Comparison of ENCODE assay signal across 1 fruit fly cellular context in the genomic region with DNA sequence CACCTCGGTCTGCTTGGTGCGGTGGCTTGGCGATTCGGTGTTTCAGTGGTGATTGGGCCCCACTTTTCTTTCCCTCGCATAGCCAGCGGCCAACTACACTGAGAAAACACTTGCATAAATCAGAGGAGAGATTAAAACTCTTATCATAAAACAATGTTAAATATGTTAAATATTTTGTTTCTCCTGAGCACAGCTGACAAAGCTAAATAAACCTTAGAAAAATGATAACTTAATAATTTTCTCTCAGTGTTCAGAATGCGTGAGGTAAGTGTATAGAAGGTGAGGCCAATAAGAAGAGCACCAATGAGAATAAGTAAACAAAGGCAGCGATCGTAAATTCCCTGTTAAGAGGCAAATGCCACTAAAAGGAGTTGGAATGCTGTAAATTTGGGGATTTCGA.
TF ChIP-seq lines count a peak whose summit lies in the region.

No protein-coding gene starts in this region.

TF ChIP-seq in whole organism, embryonic, 481 proteins besides CTCF, POLR2A, EP300 and RAD21 (continued from another document and continues in another):
- TF ChIP-seq Doc3 (GFP tag; IDR thresholded peaks at IDR 0.05; lab: Robert Waterston, UW; ENCODE audit: partially characterized antibody) = no peak
- peak; percentile 88 for TF ChIP-seq chn (GFP tag; optimal IDR thresholded peaks at IDR 0.05; lab: Kevin White, UChicago)
- TF ChIP-seq pho (GFP tag; optimal IDR thresholded peaks at IDR 0.05; lab: Kevin White, UChicago) = peak; percentile 42
- TF ChIP-seq CG4820 (GFP tag; optimal IDR thresholded peaks at IDR 0.05; lab: Kevin White, UChicago) = peak; percentile 82
- TF ChIP-seq HmgZ (tag; optimal IDR thresholded peaks at IDR 0.05; lab: Kevin White, UChicago) = peak; percentile 64
- TF ChIP-seq Hr3 (GFP tag; optimal IDR thresholded peaks at IDR 0.05; lab: Kevin White, UChicago) = peak; percentile 79
- TF ChIP-seq CG5180 (GFP tag; optimal IDR thresholded peaks at IDR 0.05; lab: Kevin White, UChicago) = no peak
- TF ChIP-seq Sry-δ (GFP tag; optimal IDR thresholded peaks at IDR 0.05; lab: Kevin White, UChicago) = peak; percentile 14
- peak; percentile 74 for TF ChIP-seq CG17802 (tag; optimal IDR thresholded peaks at IDR 0.05; lab: Kevin White, UChicago)
- TF ChIP-seq CG5953 (GFP tag; IDR thresholded peaks at IDR 0.05; lab: Robert Waterston, UW) = no peak
- TF ChIP-seq CG30020 (tag; optimal IDR thresholded peaks at IDR 0.05; lab: Kevin White, UChicago) = peak; percentile 45
- TF ChIP-seq schlank (tag; optimal IDR thresholded peaks at IDR 0.05; lab: Kevin White, UChicago) = no peak
- no peak for TF ChIP-seq Bgb (GFP tag; IDR thresholded peaks at IDR 0.05; lab: Robert Waterston, UW; ENCODE audit: partially characterized antibody)
- peak; percentile 93 for TF ChIP-seq gsb-n (tag; optimal IDR thresholded peaks at IDR 0.05; lab: Kevin White, UChicago)
- no peak for TF ChIP-seq fru (optimal IDR thresholded peaks at IDR 0.05; lab: Kevin White, UChicago)
- TF ChIP-seq dpn (GFP tag; optimal IDR thresholded peaks at IDR 0.05; lab: Kevin White, UChicago) = peak; percentile 68 to 83
- TF ChIP-seq yki (optimal IDR thresholded peaks at IDR 0.05; lab: Kevin White, UChicago) = no peak
- peak; percentile 76 for TF ChIP-seq ac (GFP tag; optimal IDR thresholded peaks at IDR 0.05; lab: Kevin White, UChicago)
- TF ChIP-seq CG2889 (GFP tag; IDR thresholded peaks at IDR 0.05; lab: Robert Waterston, UW) = peak; percentile 29; the same call in 1 of the 3 replicates
- peak; percentile 8 for TF ChIP-seq slou (GFP tag; optimal IDR thresholded peaks at IDR 0.05; lab: Kevin White, UChicago)
- TF ChIP-seq CG7745 (tag; optimal IDR thresholded peaks at IDR 0.05; lab: Kevin White, UChicago) = peak; percentile 80
- no peak for TF ChIP-seq vnd (GFP tag; IDR thresholded peaks at IDR 0.05; lab: Robert Waterston, UW; ENCODE audit: partially characterized antibody)
- TF ChIP-seq lab (GFP tag; optimal IDR thresholded peaks at IDR 0.05; lab: Kevin White, UChicago) = peak; percentile 49
- TF ChIP-seq Deaf1 (tag; optimal IDR thresholded peaks at IDR 0.05; lab: Kevin White, UChicago) = peak; percentile 33
- TF ChIP-seq H2.0 (GFP tag; IDR thresholded peaks at IDR 0.05; lab: Robert Waterston, UW) = peak; percentile 74
- TF ChIP-seq Hand (GFP tag; optimal IDR thresholded peaks at IDR 0.05; lab: Kevin White, UChicago) = no peak
- TF ChIP-seq CG10366 (GFP tag; IDR thresholded peaks at IDR 0.05; lab: Robert Waterston, UW) = peak; percentile 67
- no peak for TF ChIP-seq HLH4C (GFP tag; IDR thresholded peaks at IDR 0.05; lab: Robert Waterston, UW; ENCODE audit: partially characterized antibody)
- TF ChIP-seq CG14667 (GFP tag; IDR thresholded peaks at IDR 0.05; lab: Robert Waterston, UW) = peak; percentile 65
- TF ChIP-seq CkIIα-i1 (GFP tag; IDR thresholded peaks at IDR 0.05; lab: Robert Waterston, UW) = no peak
- peak; percentile 61 for TF ChIP-seq CG18764 (GFP tag; optimal IDR thresholded peaks at IDR 0.05; lab: Kevin White, UChicago)
- TF ChIP-seq Asciz (GFP tag; optimal IDR thresholded peaks at IDR 0.05; lab: Kevin White, UChicago) = peak; percentile 39
- TF ChIP-seq dati (GFP tag; IDR thresholded peaks at IDR 0.05; lab: Robert Waterston, UW) = peak; percentile 47; the same call in 1 of the 2 replicates
- peak; percentile 75 for TF ChIP-seq bcd (GFP tag; optimal IDR thresholded peaks at IDR 0.05; lab: Kevin White, UChicago)
- TF ChIP-seq CG18262 (tag; optimal IDR thresholded peaks at IDR 0.05; lab: Kevin White, UChicago) = peak; percentile 91
- TF ChIP-seq HHEX (GFP tag; optimal IDR thresholded peaks at IDR 0.05; lab: Kevin White, UChicago) = peak; percentile 57
- TF ChIP-seq CG6272 (GFP tag; IDR thresholded peaks at IDR 0.05; lab: Robert Waterston, UW) = peak; percentile 46
- no peak for TF ChIP-seq mirr (GFP tag; optimal IDR thresholded peaks at IDR 0.05; lab: Kevin White, UChicago)
- TF ChIP-seq zfh2 (GFP tag; optimal IDR thresholded peaks at IDR 0.05; lab: Kevin White, UChicago) = no peak
- TF ChIP-seq ato (GFP tag; IDR thresholded peaks at IDR 0.05; lab: Robert Waterston, UW; ENCODE audit: partially characterized antibody) = no peak
- peak; percentile 54 to 69 for TF ChIP-seq Hr51 (GFP tag; optimal IDR thresholded peaks at IDR 0.05; lab: Kevin White, UChicago)
- peak; percentile 57 for TF ChIP-seq ind (GFP tag; optimal IDR thresholded peaks at IDR 0.05; lab: Kevin White, UChicago)
- TF ChIP-seq CG1792 (GFP tag; optimal IDR thresholded peaks at IDR 0.05; lab: Kevin White, UChicago) = peak; percentile 43
- TF ChIP-seq chif (GFP tag; optimal IDR thresholded peaks at IDR 0.05; lab: Kevin White, UChicago) = peak; percentile 89 to 95
- peak; percentile 78 for TF ChIP-seq fd96Cb (tag; optimal IDR thresholded peaks at IDR 0.05; lab: Kevin White, UChicago)
- peak; percentile 36 for TF ChIP-seq NC2α (GFP tag; optimal IDR thresholded peaks at IDR 0.05; lab: Kevin White, UChicago)
- TF ChIP-seq CG5245 (GFP tag; optimal IDR thresholded peaks at IDR 0.05; lab: Kevin White, UChicago) = peak; percentile 80
- TF ChIP-seq croc (GFP tag; conservative IDR thresholded peaks at IDR 0.05; lab: Robert Waterston, UW) = peak; percentile 82
- TF ChIP-seq CG3281 (GFP tag; optimal IDR thresholded peaks at IDR 0.05; lab: Kevin White, UChicago) = peak; percentile 12
- peak; percentile 65 for TF ChIP-seq CG33213 (GFP tag; optimal IDR thresholded peaks at IDR 0.05; lab: Kevin White, UChicago)
- TF ChIP-seq bab2 (GFP tag; optimal IDR thresholded peaks at IDR 0.05; lab: Kevin White, UChicago) = peak; percentile 70
- peak; percentile 1 for TF ChIP-seq emc (GFP tag; optimal IDR thresholded peaks at IDR 0.05; lab: Kevin White, UChicago)
- no peak for TF ChIP-seq cad (GFP tag; optimal IDR thresholded peaks at IDR 0.05; lab: Kevin White, UChicago)
- no peak for TF ChIP-seq bigmax (GFP tag; optimal IDR thresholded peaks at IDR 0.05; lab: Kevin White, UChicago)
- TF ChIP-seq grn (GFP tag; optimal IDR thresholded peaks at IDR 0.05; lab: Kevin White, UChicago) = peak; percentile 54
- TF ChIP-seq D19A (tag; optimal IDR thresholded peaks at IDR 0.05; lab: Kevin White, UChicago) = peak; percentile 81
- peak; percentile 76 for TF ChIP-seq oc (tag; optimal IDR thresholded peaks at IDR 0.05; lab: Kevin White, UChicago)
- peak; percentile 72 for TF ChIP-seq Mad (GFP tag; optimal IDR thresholded peaks at IDR 0.05; lab: Kevin White, UChicago)
- peak; percentile 61 for TF ChIP-seq CG3065 (GFP tag; optimal IDR thresholded peaks at IDR 0.05; lab: Kevin White, UChicago)
- TF ChIP-seq dysf (GFP tag; IDR thresholded peaks at IDR 0.05; lab: Robert Waterston, UW) = peak; percentile 68; the same call in 1 of the 3 replicates
- TF ChIP-seq CG12942 (GFP tag; optimal IDR thresholded peaks at IDR 0.05; lab: Kevin White, UChicago) = peak; percentile 64
- TF ChIP-seq zf30C (GFP tag; optimal IDR thresholded peaks at IDR 0.05; lab: Kevin White, UChicago) = peak; percentile 82
- TF ChIP-seq prd (optimal IDR thresholded peaks at IDR 0.05; lab: Kevin White, UChicago) = no peak
- peak; percentile 89 for TF ChIP-seq prd (GFP tag; IDR thresholded peaks at IDR 0.05; lab: Robert Waterston, UW)
- peak; percentile 47; the same call in 1 of the 2 replicates for TF ChIP-seq klu (GFP tag; IDR thresholded peaks at IDR 0.05; lab: Robert Waterston, UW)
- TF ChIP-seq psq (GFP tag; optimal IDR thresholded peaks at IDR 0.05; lab: Kevin White, UChicago) = peak; percentile 69
- peak; percentile 64; the same call in 1 of the 2 replicates for TF ChIP-seq ranshi (GFP tag; IDR thresholded peaks at IDR 0.05; lab: Robert Waterston, UW)
- TF ChIP-seq CG14441 (GFP tag; IDR thresholded peaks at IDR 0.05; lab: Robert Waterston, UW) = peak; percentile 67
- peak; percentile 95 for TF ChIP-seq Xrp1 (GFP tag; IDR thresholded peaks at IDR 0.05; lab: Robert Waterston, UW)
- TF ChIP-seq CG32532 (GFP tag; IDR thresholded peaks at IDR 0.05; lab: Robert Waterston, UW) = peak; percentile 49; the same call in 1 of the 2 replicates
- no peak for TF ChIP-seq HmgD (GFP tag; optimal IDR thresholded peaks at IDR 0.05; lab: Kevin White, UChicago)
- peak; percentile 80 for TF ChIP-seq corto (GFP tag; optimal IDR thresholded peaks at IDR 0.05; lab: Kevin White, UChicago)
- TF ChIP-seq Opbp (GFP tag; IDR thresholded peaks at IDR 0.05; lab: Robert Waterston, UW; ENCODE audit: partially characterized antibody) = no peak
- TF ChIP-seq CG6175 (GFP tag; IDR thresholded peaks at IDR 0.05; lab: Robert Waterston, UW) = no peak
- peak; percentile 52 for TF ChIP-seq CG7987 (GFP tag; optimal IDR thresholded peaks at IDR 0.05; lab: Kevin White, UChicago)
- no peak for TF ChIP-seq BEAF-32 (GFP tag; optimal IDR thresholded peaks at IDR 0.05; lab: Kevin White, UChicago)
- peak; percentile 47 for TF ChIP-seq Jarid2 (GFP tag; optimal IDR thresholded peaks at IDR 0.05; lab: Kevin White, UChicago)
- peak; percentile 60 for TF ChIP-seq maf-S (GFP tag; optimal IDR thresholded peaks at IDR 0.05; lab: Kevin White, UChicago)
- peak; percentile 27; the same call in 1 of the 2 replicates for TF ChIP-seq E2f2 (GFP tag; IDR thresholded peaks at IDR 0.05; lab: Robert Waterston, UW)
- TF ChIP-seq CG12391 (tag; optimal IDR thresholded peaks at IDR 0.05; lab: Kevin White, UChicago) = peak; percentile 91
- TF ChIP-seq sr (GFP tag; IDR thresholded peaks at IDR 0.05; lab: Robert Waterston, UW) = peak; percentile 12; the same call in 1 of the 3 replicates
- TF ChIP-seq CG8944 (GFP tag; optimal IDR thresholded peaks at IDR 0.05; lab: Kevin White, UChicago) = peak; percentile 83
- TF ChIP-seq CG3163 (GFP tag; optimal IDR thresholded peaks at IDR 0.05; lab: Kevin White, UChicago) = peak; percentile 46
- no peak for TF ChIP-seq cg (GFP tag; optimal IDR thresholded peaks at IDR 0.05; lab: Kevin White, UChicago)
- TF ChIP-seq CG12236 (GFP tag; optimal IDR thresholded peaks at IDR 0.05; lab: Kevin White, UChicago) = peak; percentile 80
- TF ChIP-seq dmrt11E (tag; optimal IDR thresholded peaks at IDR 0.05; lab: Kevin White, UChicago) = peak; percentile 97
- TF ChIP-seq Xbp1 (GFP tag; optimal IDR thresholded peaks at IDR 0.05; lab: Kevin White, UChicago) = peak; percentile 80
- TF ChIP-seq eve (GFP tag; optimal IDR thresholded peaks at IDR 0.05; lab: Kevin White, UChicago) = peak in 1 of 2 experiments; percentile 65
- peak; percentile 80 for TF ChIP-seq CG9609 (GFP tag; optimal IDR thresholded peaks at IDR 0.05; lab: Kevin White, UChicago)
- peak; percentile 63; the same call in 1 of the 2 replicates for TF ChIP-seq stc (GFP tag; IDR thresholded peaks at IDR 0.05; lab: Robert Waterston, UW)
- TF ChIP-seq Vsx1 (GFP tag; optimal IDR thresholded peaks at IDR 0.05; lab: Kevin White, UChicago) = no peak
- TF ChIP-seq Ptx1 (GFP tag; IDR thresholded peaks at IDR 0.05; lab: Robert Waterston, UW) = peak; percentile 76
- peak; percentile 70 for TF ChIP-seq CG12744 (GFP tag; optimal IDR thresholded peaks at IDR 0.05; lab: Kevin White, UChicago)
- peak; percentile 70 for TF ChIP-seq CG7786 (GFP tag; optimal IDR thresholded peaks at IDR 0.05; lab: Kevin White, UChicago)
- TF ChIP-seq en (GFP tag; optimal IDR thresholded peaks at IDR 0.05; lab: Kevin White, UChicago) = peak; percentile 52
- no peak for TF ChIP-seq Fer1 (GFP tag; optimal IDR thresholded peaks at IDR 0.05; lab: Kevin White, UChicago)
- no peak for TF ChIP-seq fd3F (GFP tag; optimal IDR thresholded peaks at IDR 0.05; lab: Kevin White, UChicago)
- no peak for TF ChIP-seq GATAe (GFP tag; conservative IDR thresholded peaks at IDR 0.05; lab: Robert Waterston, UW)
- TF ChIP-seq Hr39 (optimal IDR thresholded peaks at IDR 0.05; lab: Kevin White, UChicago) = no peak
- TF ChIP-seq disco-r (GFP tag; optimal IDR thresholded peaks at IDR 0.05; lab: Kevin White, UChicago) = peak; percentile 27
- peak; percentile 46 for TF ChIP-seq tx (GFP tag; optimal IDR thresholded peaks at IDR 0.05; lab: Kevin White, UChicago)
- TF ChIP-seq CG10959 (GFP tag; IDR thresholded peaks at IDR 0.05; lab: Robert Waterston, UW) = peak; percentile 89
- TF ChIP-seq Tbp (GFP tag; optimal IDR thresholded peaks at IDR 0.05; lab: Kevin White, UChicago) = no peak
- TF ChIP-seq CG17328 (GFP tag; IDR thresholded peaks at IDR 0.05; lab: Robert Waterston, UW) = peak; percentile 92
- TF ChIP-seq Meics (GFP tag; optimal IDR thresholded peaks at IDR 0.05; lab: Kevin White, UChicago) = peak; percentile 3
- no peak for TF ChIP-seq CG17186 (GFP tag; optimal IDR thresholded peaks at IDR 0.05; lab: Kevin White, UChicago)
- TF ChIP-seq CG11398 (GFP tag; optimal IDR thresholded peaks at IDR 0.05; lab: Kevin White, UChicago) = peak; percentile 76
- TF ChIP-seq h (optimal IDR thresholded peaks at IDR 0.05; lab: Kevin White, UChicago) = no peak
- peak; percentile 62 for TF ChIP-seq Lhr (GFP tag; optimal IDR thresholded peaks at IDR 0.05; lab: Kevin White, UChicago)
- peak; percentile 80 for TF ChIP-seq H15 (GFP tag; IDR thresholded peaks at IDR 0.05; lab: Robert Waterston, UW)
- peak; percentile 30 for TF ChIP-seq CG4282 (GFP tag; optimal IDR thresholded peaks at IDR 0.05; lab: Kevin White, UChicago)
- TF ChIP-seq gcm (GFP tag; optimal IDR thresholded peaks at IDR 0.05; lab: Kevin White, UChicago) = peak; percentile 87
- peak; percentile 12 for TF ChIP-seq ab (GFP tag; optimal IDR thresholded peaks at IDR 0.05; lab: Kevin White, UChicago)
- TF ChIP-seq CG2129 (GFP tag; IDR thresholded peaks at IDR 0.05; lab: Robert Waterston, UW; ENCODE audit: partially characterized antibody) = no peak
- no peak; the same call in 1 of the 2 replicates for TF ChIP-seq CG9215 (GFP tag; IDR thresholded peaks at IDR 0.05; lab: Robert Waterston, UW)
- peak; percentile 45 for TF ChIP-seq Rfx (GFP tag; IDR thresholded peaks at IDR 0.05; lab: Robert Waterston, UW)
- peak; percentile 91 for TF ChIP-seq CG10979 (tag; optimal IDR thresholded peaks at IDR 0.05; lab: Kevin White, UChicago)
- TF ChIP-seq pb (GFP tag; optimal IDR thresholded peaks at IDR 0.05; lab: Kevin White, UChicago) = no peak
- TF ChIP-seq CG11085 (GFP tag; IDR thresholded peaks at IDR 0.05; lab: Robert Waterston, UW) = peak; percentile 48; the same call in 1 of the 2 replicates
- peak; percentile 57; the same call in 1 of the 2 replicates for TF ChIP-seq gt (GFP tag; IDR thresholded peaks at IDR 0.05; lab: Robert Waterston, UW)
- TF ChIP-seq MESR4 (GFP tag; optimal IDR thresholded peaks at IDR 0.05; lab: Kevin White, UChicago) = peak; percentile 11
- no peak for TF ChIP-seq insv (GFP tag; optimal IDR thresholded peaks at IDR 0.05; lab: Kevin White, UChicago)
- TF ChIP-seq CG11560 (tag; IDR thresholded peaks at IDR 0.05; lab: Robert Waterston, UW) = peak; percentile 63; the same call in 1 of the 3 replicates
- TF ChIP-seq Sox102F (GFP tag; optimal IDR thresholded peaks at IDR 0.05; lab: Kevin White, UChicago) = peak; percentile 81
- no peak for TF ChIP-seq nerfin-2 (GFP tag; IDR thresholded peaks at IDR 0.05; lab: Robert Waterston, UW; ENCODE audit: partially characterized antibody)
